Fruit fly (Drosophila melanogaster): Measurements from ENCODE around the gene CG43084.

The CG43084 gene

DNA sequence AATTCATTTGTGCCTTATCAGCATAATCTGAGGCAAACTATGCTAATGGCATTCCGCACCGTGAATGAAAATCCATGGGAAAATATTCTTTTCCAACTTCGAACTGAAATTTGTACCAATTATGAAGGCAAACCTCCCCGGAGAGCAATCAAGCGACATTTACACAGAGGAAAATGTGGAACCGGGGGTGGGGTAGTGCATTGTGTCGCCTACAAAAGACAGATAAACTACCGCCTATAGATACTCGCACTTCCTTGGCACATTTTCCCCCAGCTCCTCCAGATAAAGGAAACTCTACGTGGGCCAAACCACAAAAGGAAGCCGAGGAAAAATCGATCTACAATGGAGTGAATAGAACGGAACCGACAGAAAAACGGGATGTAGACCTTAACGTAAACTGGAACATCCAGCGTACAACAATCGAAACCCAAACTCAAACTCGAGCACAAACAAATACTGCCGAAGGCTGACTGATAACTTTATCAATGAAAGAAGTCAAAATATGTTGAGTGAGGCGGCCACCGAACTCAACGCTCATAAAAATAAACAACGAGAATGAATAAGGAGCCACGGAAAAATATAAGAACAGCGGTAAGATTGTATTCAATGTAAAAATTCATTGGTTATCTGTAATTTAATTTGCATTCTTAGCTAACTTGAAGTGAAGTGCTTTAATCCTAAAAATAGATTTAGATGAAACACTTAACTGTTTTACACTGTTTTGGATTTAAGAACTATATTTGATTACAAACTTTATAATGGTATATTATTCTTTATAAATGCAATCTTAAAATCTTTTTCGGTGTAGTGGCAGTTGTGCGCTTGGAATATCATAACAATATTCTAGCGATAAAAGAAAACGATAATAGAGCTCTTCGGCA lies 40.3 kb downstream of the CG43084 start:
- TF ChIP-seq CG9948 (tag; optimal IDR thresholded peaks at IDR 0.05) = no peak
- TF ChIP-seq CG8159 (tag; optimal IDR thresholded peaks at IDR 0.05) = no peak
- TF ChIP-seq CG17806 (tag; optimal IDR thresholded peaks at IDR 0.05) = no peak
- TF ChIP-seq EcR (GFP tag; optimal IDR thresholded peaks at IDR 0.05) = peak; percentile 39
- TF ChIP-seq CG34367 (tag; optimal IDR thresholded peaks at IDR 0.05) = no peak
- TF ChIP-seq CG4496 (GFP tag; IDR thresholded peaks at IDR 0.05) = no peak
- no peak for TF ChIP-seq CG10348 (GFP tag; IDR thresholded peaks at IDR 0.05)
- TF ChIP-seq Pif1A (GFP tag; optimal IDR thresholded peaks at IDR 0.05) = no peak
- no peak for TF ChIP-seq CG14655 (GFP tag; optimal IDR thresholded peaks at IDR 0.05)

DNA sequence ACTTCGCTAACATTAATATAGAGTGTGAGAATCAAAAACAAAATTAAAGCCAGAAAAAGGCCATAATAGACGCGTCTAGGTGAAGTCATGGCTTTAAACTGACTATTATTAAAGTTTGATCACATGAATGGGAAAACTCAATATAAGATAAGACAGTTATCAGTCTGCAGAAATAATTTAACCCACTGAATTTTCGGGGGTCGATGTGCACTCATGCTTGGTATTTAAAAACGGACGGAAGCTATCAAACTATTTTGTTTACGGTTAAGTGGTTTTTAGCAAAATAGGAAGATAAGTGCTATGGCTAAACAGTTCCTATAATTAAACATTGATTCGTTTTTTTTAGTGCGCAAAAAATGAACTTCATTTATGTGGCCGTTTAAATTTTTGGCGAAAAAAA lies 41.3 kb downstream of the CG43084 start, which contains the start of gene CG34451:
TSS of gene CG34451 (minus strand) at position 101 of the 400 bp plus-strand sequence.
- TF ChIP-seq Pif1B (GFP tag; optimal IDR thresholded peaks at IDR 0.05) (no peak), CG10348 (GFP tag; IDR thresholded peaks at IDR 0.05) (no peak), CG17806 (tag; optimal IDR thresholded peaks at IDR 0.05) (no peak), EcR (GFP tag; optimal IDR thresholded peaks at IDR 0.05) (no peak), CG15710 (tag; optimal IDR thresholded peaks at IDR 0.05) (no peak), rn (GFP tag; IDR thresholded peaks at IDR 0.05) (no peak), CG8159 (tag; optimal IDR thresholded peaks at IDR 0.05) (no peak), CG8301 (tag; optimal IDR thresholded peaks at IDR 0.05) (no peak)

DNA sequence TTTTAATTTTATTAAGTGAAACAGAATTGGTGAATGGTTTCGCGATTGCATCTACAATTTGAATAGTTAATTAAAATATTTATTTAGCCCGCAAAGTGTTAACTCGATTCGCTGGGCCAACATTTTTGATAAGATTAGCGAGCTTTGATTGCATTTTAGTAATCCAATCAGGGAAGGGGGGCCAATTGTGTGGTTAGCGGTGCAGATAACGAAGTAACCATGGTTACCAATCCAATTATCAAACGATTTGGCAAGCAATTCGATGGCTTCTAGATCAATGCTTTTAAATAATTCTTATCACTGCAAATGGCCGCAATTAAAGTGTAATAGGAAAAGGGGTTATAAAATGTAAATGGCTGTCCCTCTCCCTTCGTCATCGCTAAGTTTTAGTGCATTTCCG lies 41.7 kb downstream of the CG43084 start:
- no peak for TF ChIP-seq CG10348 (GFP tag; IDR thresholded peaks at IDR 0.05)

DNA sequence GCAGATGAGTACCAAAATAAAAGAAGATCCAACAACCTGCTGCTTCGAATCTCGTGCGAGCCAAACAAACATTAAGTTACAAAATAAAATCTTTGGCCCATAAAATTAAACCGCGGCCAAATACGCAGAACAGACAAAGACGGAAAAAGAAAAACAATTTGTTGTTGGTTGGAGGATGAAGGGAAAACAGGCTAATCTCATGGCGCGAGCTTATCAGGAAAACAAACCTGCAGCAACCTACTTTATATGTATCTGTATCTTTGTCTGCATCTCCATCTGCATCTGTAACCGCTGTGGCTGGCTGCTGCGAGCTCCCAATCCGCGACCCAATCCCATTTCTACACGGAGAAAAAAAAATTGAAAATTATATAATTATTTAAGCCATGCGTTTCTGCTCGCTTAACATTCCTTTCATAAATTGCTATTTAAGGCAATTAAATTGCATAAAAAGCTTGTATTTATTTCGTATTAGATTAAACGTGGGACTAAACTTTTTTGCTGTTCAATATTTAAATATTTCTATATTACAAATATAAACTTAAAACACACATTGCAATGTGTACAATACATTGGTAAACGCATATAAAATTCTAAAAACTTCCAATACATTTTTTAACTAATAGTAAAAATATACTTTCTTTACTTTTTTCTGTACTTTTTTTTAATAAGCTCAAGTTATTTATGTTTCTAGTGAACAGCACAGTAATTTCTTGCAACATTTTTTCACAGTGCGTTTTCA lies 42.3 kb downstream of the CG43084 start:
- TF ChIP-seq CG13204 (GFP tag; optimal IDR thresholded peaks at IDR 0.05) (no peak), CG15710 (tag; optimal IDR thresholded peaks at IDR 0.05) (peak; percentile 20), Pif1B (GFP tag; optimal IDR thresholded peaks at IDR 0.05) (peak; percentile 25), CG8159 (tag; optimal IDR thresholded peaks at IDR 0.05) (peak; percentile 59), Ets98B (GFP tag; IDR thresholded peaks at IDR 0.05) (no peak), CG9948 (tag; optimal IDR thresholded peaks at IDR 0.05) (peak; percentile 48), D1 (tag; optimal IDR thresholded peaks at IDR 0.05) (no peak), CG17806 (tag; optimal IDR thresholded peaks at IDR 0.05) (peak; percentile 32), CG14655 (GFP tag; optimal IDR thresholded peaks at IDR 0.05) (peak; percentile 57), Snoo (tag; optimal IDR thresholded peaks at IDR 0.05) (peak; percentile 4), gl (tag; optimal IDR thresholded peaks at IDR 0.05) (no peak), CG34367 (tag; optimal IDR thresholded peaks at IDR 0.05) (peak; percentile 9)

DNA sequence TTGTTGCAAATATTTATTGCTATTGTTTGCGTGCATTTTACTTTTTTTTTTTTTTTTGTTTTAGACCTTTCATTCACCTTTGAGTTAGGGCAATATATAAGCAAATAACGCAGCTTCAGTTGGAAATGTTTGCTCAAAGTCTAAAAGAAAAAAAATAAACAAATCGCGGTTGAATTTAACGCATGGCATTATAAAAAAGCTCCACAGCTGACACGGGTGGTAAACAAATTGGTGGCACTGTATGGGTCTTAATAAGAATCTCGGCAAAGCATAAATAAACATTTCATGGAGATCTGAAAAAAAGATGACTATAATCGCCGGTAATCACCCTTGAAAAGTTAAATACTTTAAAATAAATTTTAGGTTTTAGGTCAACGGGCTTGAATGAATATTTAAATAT lies 43.8 kb downstream of the CG43084 start:
- no peak for TF ChIP-seq CG32121 (GFP tag; IDR thresholded peaks at IDR 0.05)
- TF ChIP-seq fd96Ca (GFP tag; IDR thresholded peaks at IDR 0.05) = no peak
- TF ChIP-seq EcR (GFP tag; optimal IDR thresholded peaks at IDR 0.05) = no peak
- TF ChIP-seq CG4496 (GFP tag; IDR thresholded peaks at IDR 0.05) = no peak
- no peak for TF ChIP-seq CG10348 (GFP tag; IDR thresholded peaks at IDR 0.05)
- TF ChIP-seq CG34367 (tag; optimal IDR thresholded peaks at IDR 0.05) = no peak
- TF ChIP-seq CG14655 (GFP tag; optimal IDR thresholded peaks at IDR 0.05) = no peak
- TF ChIP-seq Pif1A (GFP tag; optimal IDR thresholded peaks at IDR 0.05) = no peak
- no peak for TF ChIP-seq CG8159 (tag; optimal IDR thresholded peaks at IDR 0.05)
- no peak for TF ChIP-seq CG15710 (tag; optimal IDR thresholded peaks at IDR 0.05)
- no peak for TF ChIP-seq CG13204 (GFP tag; optimal IDR thresholded peaks at IDR 0.05)
- no peak for TF ChIP-seq gl (tag; optimal IDR thresholded peaks at IDR 0.05)
- TF ChIP-seq D1 (tag; optimal IDR thresholded peaks at IDR 0.05) = no peak
- TF ChIP-seq rn (GFP tag; IDR thresholded peaks at IDR 0.05) = no peak
- TF ChIP-seq CG17806 (tag; optimal IDR thresholded peaks at IDR 0.05) = no peak
- no peak for TF ChIP-seq Pif1B (GFP tag; optimal IDR thresholded peaks at IDR 0.05)
- TF ChIP-seq CG9948 (tag; optimal IDR thresholded peaks at IDR 0.05) = no peak
- TF ChIP-seq Snoo (tag; optimal IDR thresholded peaks at IDR 0.05) = no peak
- no peak for TF ChIP-seq CG12605 (GFP tag; IDR thresholded peaks at IDR 0.05)
- no peak for TF ChIP-seq Ets98B (GFP tag; IDR thresholded peaks at IDR 0.05)

DNA sequence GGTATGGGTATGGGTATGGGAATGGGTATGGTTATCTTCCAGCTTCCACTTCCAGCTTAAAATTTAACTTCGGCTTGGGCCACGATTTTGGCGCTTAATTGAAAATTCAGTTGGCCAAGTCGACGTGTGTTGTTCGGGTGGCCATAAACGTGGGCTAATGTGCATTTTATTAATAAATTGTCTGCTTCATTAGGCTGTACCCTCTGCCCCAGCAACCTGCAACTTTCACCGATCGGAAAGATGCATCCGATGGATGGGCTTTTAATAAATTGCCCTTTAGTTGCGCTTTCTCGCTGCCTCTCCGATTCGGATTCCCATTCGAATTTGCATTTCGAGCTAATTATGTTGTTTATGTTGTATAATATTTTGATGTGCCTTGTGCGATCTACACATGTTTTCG lies 44.5 kb downstream of the CG43084 start:
- TF ChIP-seq rn (GFP tag; IDR thresholded peaks at IDR 0.05) (no peak), CG8159 (tag; optimal IDR thresholded peaks at IDR 0.05) (no peak), CG34367 (tag; optimal IDR thresholded peaks at IDR 0.05) (no peak), CG4496 (GFP tag; IDR thresholded peaks at IDR 0.05) (0 out of 3 replicates have a peak, but pooled peaks have one; percentile 48)

Data from whole organism, pupa.